Fruit fly (Drosophila melanogaster) whole organism, embryonic: ENCODE results near the gene Jarid2.

Source experiments
- Bgb ChIP-seq: fragments of 200-800 bp; sonication (Bioruptor generic); IDR thresholded peaks from 2 replicates; pipeline ENCODE4 v1.3.6; 2022; ENCODE audit warnings: missing biosample characterization, missing genetic modification characterization; ENCODE audit not compliant: partially characterized antibody
- CG10654 ChIP-seq: fragments of 200-800 bp; sonication (Bioruptor generic); optimal IDR thresholded peaks from 2 replicates; lab custom pipeline; 2016; ENCODE audit warnings: missing biosample characterization, missing genetic modification characterization
- CG11456 ChIP-seq: fragments of 200-800 bp; sonication (Bioruptor generic); IDR thresholded peaks from 3 replicates; pipeline ENCODE4 v1.3.6; 2022; ENCODE audit warnings: missing biosample characterization, missing genetic modification characterization
- CG12155 ChIP-seq: fragments of 200-800 bp; sonication (Bioruptor generic); optimal IDR thresholded peaks from 3 replicates; lab custom pipeline; 2016; ENCODE audit warnings: missing biosample characterization, missing genetic modification characterization
- CG13296 ChIP-seq: fragments of 200-800 bp; sonication (Bioruptor generic); optimal IDR thresholded peaks from 3 replicates; lab custom pipeline; 2018; ENCODE audit warnings: missing biosample characterization, mild to moderate bottlenecking, missing genetic modification characterization
- CG14860 ChIP-seq: fragments of 200-800 bp; sonication (Bioruptor generic); IDR thresholded peaks from 3 replicates; pipeline ENCODE4 v1.3.6; 2022; ENCODE audit warnings: missing biosample characterization, missing genetic modification characterization; ENCODE audit not compliant: partially characterized antibody
- CG15601 ChIP-seq: fragments of 200-800 bp; sonication (Bioruptor generic); optimal IDR thresholded peaks from 3 replicates; lab custom pipeline; 2019; ENCODE audit warnings: missing biosample characterization, mild to moderate bottlenecking, missing genetic modification characterization, moderate library complexity
- CG16815 ChIP-seq: fragments of 200-800 bp; sonication (Bioruptor generic); optimal IDR thresholded peaks from 3 replicates; lab custom pipeline; 2017; ENCODE audit warnings: missing biosample characterization, mild to moderate bottlenecking, missing genetic modification characterization
- CG17186 ChIP-seq: fragments of 200-800 bp; sonication (Bioruptor generic); optimal IDR thresholded peaks from 3 replicates; lab custom pipeline; 2017; ENCODE audit warnings: missing biosample characterization, missing genetic modification reagents, missing genetic modification characterization
- CG17359 ChIP-seq: fragments of 200-800 bp; sonication (Bioruptor generic); optimal IDR thresholded peaks from 3 replicates; lab custom pipeline; 2018; ENCODE audit warnings: missing biosample characterization, mild to moderate bottlenecking, missing genetic modification characterization, moderate library complexity
- CG17361 ChIP-seq: fragments of 200-800 bp; sonication (Bioruptor generic); IDR thresholded peaks from 3 replicates; pipeline ENCODE4 v1.3.6; 2022; ENCODE audit warnings: missing biosample characterization, missing genetic modification characterization
- CG17802 ChIP-seq: fragments of 200-800 bp; sonication (Bioruptor generic); optimal IDR thresholded peaks from 2 replicates; lab custom pipeline; 2018; ENCODE audit warnings: missing biosample characterization, mild to moderate bottlenecking, missing genetic modification characterization, moderate library complexity
- CG3281 ChIP-seq: fragments of 200-800 bp; sonication (Bioruptor generic); optimal IDR thresholded peaks from 3 replicates; lab custom pipeline; 2017; ENCODE audit warnings: missing biosample characterization, mild to moderate bottlenecking, missing genetic modification characterization
- CG34224 ChIP-seq: fragments of 200-800 bp; sonication (Bioruptor generic); IDR thresholded peaks from 3 replicates; pipeline ENCODE4 v1.3.6; 2022; ENCODE audit warnings: missing biosample characterization, missing genetic modification characterization; ENCODE audit not compliant: partially characterized antibody
- CG3847 ChIP-seq: fragments of 200-800 bp; sonication (Bioruptor generic); IDR thresholded peaks from 2 replicates; pipeline ENCODE4 v1.3.6; 2022; ENCODE audit warnings: missing biosample characterization, missing genetic modification characterization
- CG42726 ChIP-seq: fragments of 200-800 bp; sonication (Bioruptor generic); IDR thresholded peaks from 2 replicates; pipeline ENCODE4 v1.3.6; 2022; ENCODE audit warnings: missing biosample characterization, missing genetic modification characterization; ENCODE audit not compliant: partially characterized antibody
- CG4820 ChIP-seq: fragments of 200-800 bp; sonication (Bioruptor generic); optimal IDR thresholded peaks from 3 replicates; lab custom pipeline; 2016; ENCODE audit warnings: missing biosample characterization, missing genetic modification characterization
- CG6654 ChIP-seq: fragments of 200-800 bp; sonication (Bioruptor generic); optimal IDR thresholded peaks from 2 replicates; lab custom pipeline; 2017; ENCODE audit warnings: missing biosample characterization, mild to moderate bottlenecking, missing genetic modification characterization
- CG8281 ChIP-seq: fragments of 200-800 bp; sonication (Bioruptor generic); optimal IDR thresholded peaks from 2 replicates; lab custom pipeline; 2018; ENCODE audit warnings: missing biosample characterization, mild to moderate bottlenecking, missing genetic modification characterization, moderate library complexity
- CG9727 ChIP-seq: fragments of 200-800 bp; sonication (Bioruptor generic); optimal IDR thresholded peaks from 3 replicates; lab custom pipeline; 2017; ENCODE audit warnings: missing biosample characterization, mild to moderate bottlenecking, missing genetic modification characterization
- Deaf1 ChIP-seq: fragments of 200-800 bp; optimal IDR thresholded peaks from 3 replicates; lab custom pipeline; 2019; ENCODE audit warnings: missing biosample characterization, mild to moderate bottlenecking, missing genetic modification characterization, moderate library complexity
- Dek ChIP-seq: fragments of 200-800 bp; sonication (Bioruptor generic); optimal IDR thresholded peaks from 3 replicates; lab custom pipeline; 2019; ENCODE audit warnings: missing biosample characterization, mild to moderate bottlenecking, missing genetic modification characterization, moderate library complexity
- Ets97D ChIP-seq: fragments of 200-800 bp; sonication (Bioruptor generic); optimal IDR thresholded peaks from 3 replicates; lab custom pipeline; 2016; ENCODE audit warnings: missing biosample characterization, missing genetic modification characterization
- Hand ChIP-seq: fragments of 200-800 bp; sonication (Bioruptor generic); optimal IDR thresholded peaks from 2 replicates; lab custom pipeline; 2017; ENCODE audit warnings: mild to moderate bottlenecking, missing biosample characterization, missing genetic modification reagents, missing genetic modification characterization
- HmgZ ChIP-seq: fragments of 200-800 bp; sonication (Bioruptor generic); optimal IDR thresholded peaks from 2 replicates; lab custom pipeline; 2018; ENCODE audit warnings: missing biosample characterization, mild to moderate bottlenecking, missing genetic modification characterization
- Med ChIP-seq: fragments of 200-800 bp; sonication (Bioruptor generic); peaks from one replicate; lab custom pipeline; 2016; ENCODE audit warnings: missing biosample characterization, missing genetic modification characterization, mild to moderate bottlenecking, inconsistent platforms, moderate library complexity
- Six4 ChIP-seq: fragments of 200-800 bp; sonication (Bioruptor generic); optimal IDR thresholded peaks from 2 replicates; lab custom pipeline; 2016; ENCODE audit warnings: missing biosample characterization, missing genetic modification characterization
- Trl ChIP-seq, 3 experiments: fragments of >200 bp in 2 of 3; fragments of 200-800 bp in 1 of 3; sonication (Bioruptor generic) in 1 of 3; optimal IDR thresholded peaks; 2 replicates in 1 of 3; 3 replicates in 2 of 3; lab custom pipeline; 2016 to 2017; ENCODE audit warnings: missing biosample characterization in 1 of 3, missing genetic modification characterization in 1 of 3
- Xrp1 ChIP-seq: fragments of 200-800 bp; sonication (Bioruptor generic); IDR thresholded peaks from 2 replicates; pipeline ENCODE4 v1.3.6; 2022; ENCODE audit warnings: missing biosample characterization, missing genetic modification characterization
- al ChIP-seq: fragments of 200-800 bp; sonication (Bioruptor generic); IDR thresholded peaks from 2 replicates; pipeline ENCODE4 v1.3.6; 2022; ENCODE audit warnings: missing biosample characterization, missing genetic modification characterization
- bsh ChIP-seq, 2 experiments: fragments of 200-800 bp; sonication (Bioruptor generic); optimal IDR thresholded peaks; 2 replicates each; lab custom pipeline; 2017 to 2018; ENCODE audit warnings: mild to moderate bottlenecking in 2 of 2, missing biosample characterization in 2 of 2, missing genetic modification characterization in 2 of 2, moderate library complexity in 1 of 2
- dan ChIP-seq: fragments of 200-800 bp; sonication (Bioruptor generic); IDR thresholded peaks from 2 replicates; pipeline ENCODE4 v1.3.6; 2022; ENCODE audit warnings: missing biosample characterization, missing genetic modification characterization
- danr ChIP-seq: fragments of 200-800 bp; sonication (Bioruptor generic); IDR thresholded peaks from 2 replicates; pipeline ENCODE4 v1.3.6; 2022; ENCODE audit warnings: missing biosample characterization, missing genetic modification characterization
- grau ChIP-seq: fragments of 200-800 bp; optimal IDR thresholded peaks from 3 replicates; lab custom pipeline; 2019; ENCODE audit warnings: missing biosample characterization, mild to moderate bottlenecking, missing genetic modification characterization, moderate library complexity
- h ChIP-seq: fragments of >200 bp; optimal IDR thresholded peaks from 2 replicates; lab custom pipeline; 2017
- kni ChIP-seq: fragments of 200-800 bp; sonication (Bioruptor generic); optimal IDR thresholded peaks from 3 replicates; lab custom pipeline; 2017; ENCODE audit warnings: mild to moderate bottlenecking, missing biosample characterization, missing genetic modification reagents, missing genetic modification characterization
- knrl ChIP-seq: fragments of 200-800 bp; sonication (Bioruptor generic); IDR thresholded peaks from 3 replicates; pipeline ENCODE4 v1.3.6; 2022; ENCODE audit warnings: missing biosample characterization, missing genetic modification characterization; ENCODE audit not compliant: partially characterized antibody
- nerfin-1 ChIP-seq: fragments of 200-800 bp; sonication (Bioruptor generic); optimal IDR thresholded peaks from 3 replicates; lab custom pipeline; 2019; ENCODE audit warnings: missing biosample characterization, mild to moderate bottlenecking, missing genetic modification characterization, moderate library complexity
- nom ChIP-seq: fragments of 200-800 bp; sonication (Bioruptor generic); optimal IDR thresholded peaks from 2 replicates; lab custom pipeline; 2017; ENCODE audit warnings: missing biosample characterization, missing genetic modification characterization, mild to moderate bottlenecking, moderate library complexity, missing genetic modification reagents
- pnt ChIP-seq: fragments of 200-800 bp; sonication (Bioruptor generic); optimal IDR thresholded peaks from 3 replicates; lab custom pipeline; 2016; ENCODE audit warnings: missing biosample characterization, missing genetic modification characterization
- sc ChIP-seq, 3 experiments: fragments of >200 bp in 2 of 3; fragments of 200-800 bp in 1 of 3; sonication (Bioruptor generic) in 1 of 3; optimal IDR thresholded peaks; 2 replicates in 2 of 3; 3 replicates in 1 of 3; lab custom pipeline; 2017; ENCODE audit warnings: mild to moderate bottlenecking in 1 of 3, missing biosample characterization in 1 of 3, missing genetic modification characterization in 1 of 3, missing genetic modification reagents in 1 of 3
- sim ChIP-seq: fragments of 200-800 bp; sonication (Bioruptor generic); IDR thresholded peaks from 2 replicates; pipeline ENCODE4 v1.3.6; 2022; ENCODE audit warnings: missing biosample characterization, missing genetic modification characterization
- sima ChIP-seq: fragments of 200-800 bp; sonication (Bioruptor generic); optimal IDR thresholded peaks from 2 replicates; lab custom pipeline; 2016; ENCODE audit warnings: missing biosample characterization, missing genetic modification characterization
- sna ChIP-seq: fragments of 200-800 bp; sonication (Bioruptor generic); IDR thresholded peaks from 2 replicates; pipeline ENCODE4 v1.3.6; 2022; ENCODE audit warnings: missing biosample characterization, missing genetic modification characterization; ENCODE audit not compliant: partially characterized antibody
- sob ChIP-seq: fragments of 200-800 bp; sonication (Bioruptor generic); IDR thresholded peaks from 2 replicates; pipeline ENCODE4 v1.3.6; 2022; ENCODE audit warnings: missing biosample characterization, missing genetic modification characterization
- tio ChIP-seq: fragments of 200-800 bp; sonication (Bioruptor generic); optimal IDR thresholded peaks from 2 replicates; lab custom pipeline; 2017; ENCODE audit warnings: missing biosample characterization, missing genetic modification characterization, inconsistent platforms
- trh ChIP-seq: fragments of 200-800 bp; sonication (Bioruptor generic); optimal IDR thresholded peaks from 2 replicates; lab custom pipeline; 2016; ENCODE audit warnings: missing biosample characterization, missing genetic modification characterization
- wor ChIP-seq: fragments of 200-800 bp; sonication (Bioruptor generic); IDR thresholded peaks from 2 replicates; pipeline ENCODE4 v1.3.6; 2022; ENCODE audit warnings: missing biosample characterization, missing genetic modification characterization

The Jarid2 gene

DNA sequence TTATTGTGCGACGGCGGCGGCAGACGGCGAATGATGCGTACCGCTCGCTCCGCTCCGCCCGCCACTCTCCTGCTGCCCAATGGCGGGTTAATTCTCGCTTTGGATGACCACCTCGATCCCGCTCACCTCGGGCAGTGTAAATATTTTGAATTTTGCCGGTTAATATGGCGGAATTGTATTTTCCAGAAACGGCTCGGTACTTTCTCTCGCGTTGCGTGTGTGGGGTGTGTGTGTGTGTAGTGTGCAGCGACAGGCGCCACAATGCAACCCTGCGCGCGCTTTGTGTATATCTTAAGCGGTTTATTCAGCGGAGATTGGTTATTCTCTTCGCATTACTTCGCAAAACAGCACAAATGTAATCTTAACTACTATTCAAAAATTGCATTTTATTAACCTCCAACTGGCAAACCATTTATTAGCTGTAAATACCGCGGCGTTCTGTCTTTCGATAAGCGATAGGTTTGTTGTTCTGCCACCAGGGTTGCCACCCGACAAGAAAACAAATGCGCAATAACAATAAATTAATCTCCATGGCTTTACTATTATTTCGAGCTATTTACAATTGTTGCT lies 20.9 kb upstream of the Jarid2 start, which contains the start of the genes phol and CG3552 (continued):
- TF ChIP-seq CG14860 (GFP tag; lab: Robert Waterston, UW) (peak; percentile 52; the same call in 2 of the 3 replicates), dan (no peak), CG12155 (no peak), trh (GFP tag; lab: Kevin White, UChicago) (no peak), sna (GFP tag; lab: Robert Waterston, UW) (peak; percentile 66; the same call in 1 of the 2 replicates), danr (GFP tag; lab: Robert Waterston, UW) (no peak), Med (peak; percentile 82), CG3281 (GFP tag; lab: Kevin White, UChicago) (no peak), nom (no peak), CG17186 (GFP tag; lab: Kevin White, UChicago) (peak; percentile 97), Xrp1 (GFP tag; lab: Robert Waterston, UW) (no peak), CG42726 (GFP tag; lab: Robert Waterston, UW) (no peak), CG13296 (GFP tag; lab: Kevin White, UChicago) (peak; percentile 9), Ets97D (GFP tag; lab: Kevin White, UChicago) (peak; percentile 41), Deaf1 (no peak), tio (GFP tag; lab: Kevin White, UChicago) (no peak), CG16815 (no peak), sim (no peak), CG17802 (no peak), h (lab: Kevin White, UChicago) (no peak), wor (GFP tag; lab: Robert Waterston, UW) (no peak), HmgZ (tag; lab: Kevin White, UChicago) (peak; percentile 3), pnt (GFP tag; lab: Kevin White, UChicago) (no peak), CG8281 (tag; lab: Kevin White, UChicago) (no peak), CG17359 (tag; lab: Kevin White, UChicago) (no peak), CG4820 (GFP tag; lab: Kevin White, UChicago) (no peak), Six4 (GFP tag; lab: Kevin White, UChicago) (no peak), nerfin-1 (peak; percentile 10), grau (tag; lab: Kevin White, UChicago) (no peak), sc (optimal IDR thresholded peaks at IDR 0.05; lab: Kevin White, UChicago) (no peak), sc (GFP tag; optimal IDR thresholded peaks at IDR 0.05; lab: Kevin White, UChicago) (no peak), CG15601 (tag; lab: Kevin White, UChicago) (no peak), CG34224 (GFP tag; lab: Robert Waterston, UW) (0 out of 3 replicates have a peak, but pooled peaks have one; percentile 41), CG3847 (GFP tag; lab: Robert Waterston, UW) (no peak), Dek (tag; lab: Kevin White, UChicago) (no peak), CG6654 (GFP tag; lab: Kevin White, UChicago) (no peak), Bgb (peak; percentile 30; the same call in 1 of the 2 replicates), CG9727 (GFP tag; lab: Kevin White, UChicago) (peak; percentile 33), knrl (GFP tag; lab: Robert Waterston, UW) (0 out of 3 replicates have a peak, but pooled peaks have one; percentile 37), CG17361 (0 out of 3 replicates have a peak, but pooled peaks have one; percentile 42), Trl (optimal IDR thresholded peaks at IDR 0.05; lab: Kevin White, UChicago) (peak in 1 of 2 experiments; percentile 10), Trl (GFP tag; optimal IDR thresholded peaks at IDR 0.05; lab: Kevin White, UChicago) (no peak), kni (GFP tag; lab: Kevin White, UChicago) (no peak), Hand (GFP tag; lab: Kevin White, UChicago) (peak; percentile 6), sob (GFP tag; lab: Robert Waterston, UW) (0 out of 2 replicates have a peak, but pooled peaks have one; percentile 6), sima (GFP tag; lab: Kevin White, UChicago) (no peak), bsh (GFP tag; optimal IDR thresholded peaks at IDR 0.05; lab: Kevin White, UChicago) (no peak), CG10654 (GFP tag; lab: Kevin White, UChicago) (no peak), CG11456 (GFP tag; lab: Robert Waterston, UW) (no peak), al (GFP tag; lab: Robert Waterston, UW) (no peak)
